Worm (Caenorhabditis elegans): ENCODE results near the gene C44C10.12.

DNA sequence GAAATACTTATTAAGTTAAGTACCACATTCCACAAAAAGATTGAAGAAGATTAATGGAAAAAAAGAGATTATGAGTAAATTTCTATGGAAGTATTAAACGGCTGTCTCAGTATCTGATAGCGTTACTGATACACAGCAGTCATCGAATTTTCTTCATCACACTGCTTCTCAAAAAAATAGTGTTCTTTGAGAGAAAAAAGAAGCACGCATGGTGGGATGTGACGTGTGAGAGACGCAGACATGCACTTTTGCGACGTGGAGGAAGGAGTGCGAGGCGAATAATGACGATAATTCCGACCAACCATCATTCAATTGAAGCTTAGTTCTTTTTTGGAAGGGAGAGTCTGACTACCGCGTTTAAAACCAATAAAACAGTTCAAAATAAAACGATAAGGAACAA lies 13.4 kb downstream of the C44C10.12 start, which contains the start of gene C44C10.11:
- TF ChIP-seq snpc-4 (tag; optimal IDR thresholded peaks at IDR 0.05) (no peak), lin-13 (tag; optimal IDR thresholded peaks at IDR 0.05) (no peak), unc-39 (tag; optimal IDR thresholded peaks at IDR 0.05) (no peak), tbx-8 (GFP tag; optimal IDR thresholded peaks at IDR 0.05) (no peak)
